Worm (Caenorhabditis elegans) whole organism, midembryonic: ENCODE results near the gene R10F2.5.
"Not testable (repeated sequence)": the region's sequence is repeated elsewhere in the genome, so short reads cannot be mapped to it uniquely, and the experiment has no call there.

Source experiments
- T22C8.4 ChIP-seq: fragments of 200-800 bp; sonication (Bioruptor generic); IDR thresholded peaks from 2 replicates; pipeline ENCODE4 v1.3.6; 2022; ENCODE audit warnings: missing genetic modification characterization, missing compliant biosample characterization
- cog-1 ChIP-seq: sonication (generic microtip); optimal IDR thresholded peaks from 2 replicates; lab custom pipeline; 2016; ENCODE audit warnings: missing genetic modification characterization, missing compliant biosample characterization
- flt-1 ChIP-seq: fragments of 200-800 bp; sonication (Bioruptor generic); IDR thresholded peaks from 2 replicates; pipeline ENCODE4 v1.3.6; 2022; ENCODE audit warnings: missing genetic modification characterization, missing compliant biosample characterization
- klf-2 ChIP-seq: fragments of 200-800 bp; sonication (Bioruptor generic); conservative IDR thresholded peaks from 2 replicates; pipeline ENCODE4 v1.3.6; 2022; ENCODE audit warnings: missing genetic modification reagents, missing genetic modification characterization, missing compliant biosample characterization
- med-1 ChIP-seq: sonication (generic microtip); optimal IDR thresholded peaks from 2 replicates; lab custom pipeline; 2017; ENCODE audit warnings: missing genetic modification characterization, mild to moderate bottlenecking, missing compliant biosample characterization, antibody characterized with exemption, missing genetic modification reagents; ENCODE audit not compliant: insufficient read depth
- ref-1 ChIP-seq: fragments of 200-800 bp; sonication (Bioruptor generic); conservative IDR thresholded peaks from 2 replicates; pipeline ENCODE4 v1.3.6; 2022; ENCODE audit warnings: missing genetic modification reagents, missing genetic modification characterization, missing compliant biosample characterization
- tab-1 ChIP-seq: fragments of 200-800 bp; sonication (Bioruptor generic); IDR thresholded peaks from 2 replicates; pipeline ENCODE4 v1.3.6; 2022; ENCODE audit warnings: missing genetic modification characterization, missing compliant biosample characterization
- ztf-23 ChIP-seq: fragments of 200-800 bp; sonication (Bioruptor generic); IDR thresholded peaks from 2 replicates; pipeline ENCODE4 v1.3.6; 2022; ENCODE audit warnings: missing genetic modification reagents, missing genetic modification characterization, missing compliant biosample characterization
- ztf-29 ChIP-seq: fragments of 200-800 bp; sonication (Bioruptor generic); IDR thresholded peaks from 2 replicates; pipeline ENCODE4 v1.3.6; 2022; ENCODE audit warnings: missing genetic modification reagents, missing genetic modification characterization, missing compliant biosample characterization

The R10F2.5 gene

DNA sequence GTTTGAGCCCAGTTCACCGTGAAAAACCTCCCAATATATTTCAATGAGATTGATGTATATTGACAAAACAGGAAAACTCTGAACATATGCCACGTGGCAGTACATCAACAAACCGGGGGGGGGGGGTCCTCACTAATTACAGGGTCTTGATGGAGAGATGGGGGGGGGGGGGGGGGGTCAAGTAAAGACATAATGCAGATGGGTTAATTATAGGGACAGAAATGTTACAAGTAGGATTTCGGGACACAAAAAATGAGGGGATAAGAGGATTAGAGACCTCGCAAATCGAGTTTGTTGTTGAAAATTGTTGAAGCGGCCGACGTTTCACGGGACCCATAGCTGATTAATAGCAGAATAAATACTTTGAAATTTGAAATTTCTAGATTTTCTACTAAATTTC is 11.6 kb downstream of the R10F2.5 start:
- TF ChIP-seq flt-1 (no peak), ztf-29 (GFP tag; lab: Robert Waterston, UW) (no peak), tab-1 (GFP tag; lab: Robert Waterston, UW) (no peak), ztf-23 (GFP tag; lab: Robert Waterston, UW) (no peak), ref-1 (GFP tag; lab: Robert Waterston, UW) (no peak)

DNA sequence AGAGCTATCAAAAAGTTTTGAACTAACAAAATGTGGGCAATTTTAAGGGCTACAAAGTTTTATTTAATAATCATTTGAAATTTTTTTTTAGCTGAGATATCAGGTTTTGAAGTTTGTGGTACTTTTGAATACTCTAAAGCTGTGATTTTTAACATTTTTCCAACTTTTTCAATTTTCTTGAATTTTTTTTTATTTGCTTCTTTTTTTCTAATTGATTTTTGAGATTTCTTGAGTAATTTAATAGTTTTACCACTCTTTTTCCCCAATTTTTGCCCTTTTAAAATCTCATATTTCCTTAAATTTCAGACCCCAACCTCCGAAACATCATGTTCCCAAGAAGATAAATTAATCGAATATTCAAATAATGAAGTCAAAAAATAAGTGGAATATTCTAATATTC is 14.0 kb downstream of the R10F2.5 start, which contains the start of gene cdh-1:
Gene cdh-1, plus strand, starts transcription at position 301 of the 400 bp plus-strand sequence.
- TF ChIP-seq ztf-23 (GFP tag; lab: Robert Waterston, UW) (no peak), T22C8.4 (GFP tag; lab: Robert Waterston, UW) (no peak), klf-2 (GFP tag; lab: Robert Waterston, UW) (no peak), tab-1 (GFP tag; lab: Robert Waterston, UW) (no peak), cog-1 (tag; lab: Kevin White, UChicago) (no peak), flt-1 (no peak), ref-1 (GFP tag; lab: Robert Waterston, UW) (no peak), med-1 (GFP tag; lab: Kevin White, UChicago) (no peak), ztf-29 (GFP tag; lab: Robert Waterston, UW) (no peak)

DNA sequence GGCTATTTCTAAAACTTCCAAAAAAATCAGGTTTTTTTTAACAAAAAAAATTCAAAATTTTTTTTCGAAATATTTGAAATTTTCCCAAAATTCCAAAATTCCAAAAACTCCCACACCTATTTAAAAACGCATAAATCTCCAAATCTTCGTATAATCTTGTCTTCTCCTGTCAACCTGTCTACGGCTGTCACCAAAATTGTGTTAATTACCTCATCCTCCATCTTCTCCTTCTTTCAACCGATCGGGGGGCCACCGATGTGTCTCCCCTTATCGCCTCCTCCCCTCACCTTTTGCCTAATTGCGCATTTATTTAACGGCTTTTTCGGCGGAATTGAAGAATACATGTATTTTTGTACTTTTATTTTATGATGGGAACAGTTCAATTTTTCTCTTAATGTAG is 15.7 kb downstream of the R10F2.5 start:
- no peak for TF ChIP-seq ztf-29 (GFP tag; lab: Robert Waterston, UW)
- TF ChIP-seq ref-1 (GFP tag; lab: Robert Waterston, UW) = no peak

DNA sequence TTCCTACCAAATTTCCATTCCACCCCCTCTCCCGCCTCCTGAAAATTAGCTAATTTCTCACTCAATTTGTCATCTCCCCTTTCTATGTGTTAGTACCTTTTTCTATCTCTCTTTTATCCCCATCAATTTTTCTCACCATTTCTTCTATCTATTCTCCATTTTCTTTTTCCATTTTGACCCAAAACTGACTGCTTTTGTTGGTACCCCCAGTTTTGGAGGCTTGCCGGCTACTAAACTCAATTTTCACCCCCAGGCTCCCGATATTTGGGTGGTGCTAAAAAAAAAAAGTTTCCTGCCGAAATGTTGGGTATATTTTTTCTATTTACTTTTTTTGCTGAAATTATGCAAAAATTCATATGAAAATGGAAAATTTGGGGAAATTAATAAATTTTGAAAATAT is 16.7 kb downstream of the R10F2.5 start:
- TF ChIP-seq tab-1 (GFP tag; lab: Robert Waterston, UW) = no peak
- no peak for TF ChIP-seq ztf-23 (GFP tag; lab: Robert Waterston, UW)
- no peak for TF ChIP-seq ref-1 (GFP tag; lab: Robert Waterston, UW)
- TF ChIP-seq med-1 (GFP tag; lab: Kevin White, UChicago) = no peak
- no peak for TF ChIP-seq flt-1
- TF ChIP-seq T22C8.4 (GFP tag; lab: Robert Waterston, UW) = no peak
- TF ChIP-seq cog-1 (tag; lab: Kevin White, UChicago) = no peak
- TF ChIP-seq ztf-29 (GFP tag; lab: Robert Waterston, UW) = no peak

DNA sequence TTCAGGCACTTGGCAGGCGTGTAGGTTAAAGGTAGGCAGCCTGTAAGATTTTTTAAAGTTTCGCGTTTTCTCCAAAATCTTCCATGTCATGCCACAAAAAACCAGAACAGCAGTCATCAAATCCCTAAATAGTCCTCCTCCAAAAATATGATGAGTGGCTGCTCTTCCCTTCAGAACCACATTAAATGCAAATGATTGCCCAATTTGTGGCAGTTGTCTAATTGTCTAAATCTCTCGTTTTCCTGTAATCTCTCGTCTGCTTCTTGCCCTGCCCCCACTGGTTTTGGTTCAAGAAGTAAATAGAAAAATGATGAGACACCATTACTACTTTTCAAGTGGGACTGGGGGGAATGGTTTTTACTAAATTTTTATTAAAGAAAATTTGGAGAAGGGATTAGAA is 20.4 kb downstream of the R10F2.5 start:
- no peak for TF ChIP-seq T22C8.4 (GFP tag; lab: Robert Waterston, UW)

DNA sequence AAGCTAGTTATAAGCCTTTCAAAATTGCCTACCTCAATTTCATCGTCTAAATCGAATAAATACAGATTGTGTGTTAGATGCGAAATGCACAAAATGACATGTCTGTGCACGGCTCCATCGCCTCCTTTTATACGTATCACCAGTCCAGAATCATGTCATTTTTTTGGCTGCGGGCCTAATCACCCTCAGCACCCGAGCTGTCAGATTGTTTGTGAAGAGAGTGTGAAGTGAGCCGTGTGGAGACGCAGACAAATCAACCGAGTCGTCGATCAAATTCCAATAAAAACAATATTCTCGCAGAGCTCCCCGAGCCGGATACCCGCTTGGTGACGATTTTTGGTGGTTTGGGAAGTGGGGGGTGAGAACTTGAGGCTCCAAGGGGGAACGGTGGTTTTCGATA is 23.4 kb downstream of the R10F2.5 start, which contains the start of gene idpa-1:
Gene idpa-1, minus strand, starts transcription at position 101 of the 400 bp plus-strand sequence.
- no peak for TF ChIP-seq klf-2 (GFP tag; lab: Robert Waterston, UW)
- TF ChIP-seq tab-1 (GFP tag; lab: Robert Waterston, UW) = no peak
- TF ChIP-seq cog-1 (tag; lab: Kevin White, UChicago) = no peak
- TF ChIP-seq ztf-29 (GFP tag; lab: Robert Waterston, UW) = no peak
- TF ChIP-seq flt-1 = no peak
- TF ChIP-seq ztf-23 (GFP tag; lab: Robert Waterston, UW) = no peak

DNA sequence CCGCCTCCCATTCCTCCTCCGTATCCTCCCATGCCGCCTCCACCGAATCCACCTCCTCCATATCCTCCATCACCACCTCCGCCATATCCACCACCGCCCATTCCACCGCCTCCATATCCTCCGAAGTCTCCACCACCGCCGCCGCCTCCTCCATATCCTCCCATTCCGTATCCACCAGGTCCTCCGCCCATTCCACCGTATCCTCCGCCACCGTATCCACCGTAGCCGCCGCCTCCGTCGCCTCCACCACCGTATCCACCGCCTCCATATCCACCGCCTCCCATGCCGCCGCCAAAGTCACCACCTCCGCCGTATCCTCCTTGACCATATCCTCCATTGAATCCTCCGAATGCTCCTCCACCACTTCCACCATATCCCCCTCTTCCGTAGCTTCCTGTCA is 24.9 kb downstream of the R10F2.5 start:
- no peak for TF ChIP-seq flt-1
- no peak for TF ChIP-seq tab-1 (GFP tag; lab: Robert Waterston, UW)
- TF ChIP-seq ztf-29 (GFP tag; lab: Robert Waterston, UW) = no peak
- TF ChIP-seq T22C8.4 (GFP tag; lab: Robert Waterston, UW) = no peak
- TF ChIP-seq klf-2 (GFP tag; lab: Robert Waterston, UW) = no peak
- TF ChIP-seq cog-1 (tag; lab: Kevin White, UChicago) = no peak
- TF ChIP-seq ztf-23 (GFP tag; lab: Robert Waterston, UW) = no peak
- no peak for TF ChIP-seq med-1 (GFP tag; lab: Kevin White, UChicago)
- no peak for TF ChIP-seq ref-1 (GFP tag; lab: Robert Waterston, UW)

DNA sequence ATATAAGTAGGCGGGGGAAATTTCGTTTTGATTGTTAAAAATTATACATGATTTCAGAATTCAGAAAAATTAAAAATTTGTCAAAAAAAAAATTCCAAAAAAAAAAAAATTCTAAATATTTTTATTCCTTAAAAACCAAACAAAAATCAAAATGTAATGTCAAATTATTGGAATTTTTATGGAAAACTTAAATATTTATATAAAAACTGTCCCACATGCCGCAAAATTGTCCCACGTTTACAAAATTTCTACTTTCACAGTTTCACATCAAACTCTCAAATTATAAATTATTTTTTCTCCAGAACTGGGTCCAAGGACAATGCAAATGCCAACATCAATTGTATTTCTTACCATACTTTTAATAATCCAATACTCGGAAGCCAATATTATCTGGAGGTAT is 33.1 kb downstream of the R10F2.5 start, which contains the start of gene F56F11.1:
Gene F56F11.1, plus strand, starts transcription at position 301 of the 400 bp plus-strand sequence.
- TF ChIP-seq flt-1 = no peak
- no peak for TF ChIP-seq tab-1 (GFP tag; lab: Robert Waterston, UW)
- TF ChIP-seq klf-2 (GFP tag; lab: Robert Waterston, UW) = no peak
- TF ChIP-seq ztf-29 (GFP tag; lab: Robert Waterston, UW) = no peak
- TF ChIP-seq ztf-23 (GFP tag; lab: Robert Waterston, UW) = no peak
- TF ChIP-seq med-1 (GFP tag; lab: Kevin White, UChicago) = no peak
- no peak for TF ChIP-seq cog-1 (tag; lab: Kevin White, UChicago)
- no peak for TF ChIP-seq ref-1 (GFP tag; lab: Robert Waterston, UW)

DNA sequence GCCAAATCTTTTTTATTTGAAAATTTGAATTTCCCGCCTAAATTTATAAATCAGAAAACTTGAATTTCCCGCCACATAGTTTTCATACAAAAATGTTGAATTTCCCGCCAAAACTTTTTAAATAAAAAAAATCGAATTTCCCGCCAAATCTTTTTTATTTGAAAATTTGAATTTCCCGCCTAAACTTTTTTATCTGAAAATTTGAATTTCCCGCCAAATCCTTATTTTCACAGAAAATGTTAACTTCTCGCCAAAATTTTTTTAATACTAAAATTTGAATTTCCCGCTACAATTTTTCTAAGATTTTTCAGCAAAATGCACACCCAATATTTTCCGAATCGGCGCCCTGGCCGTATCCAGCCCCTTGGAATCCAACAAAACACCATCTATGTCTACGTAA is 42.6 kb downstream of the R10F2.5 start, which contains the start of gene F56F11.2:
Gene F56F11.2, plus strand, starts transcription at position 301 of the 400 bp plus-strand sequence.
- TF ChIP-seq med-1 (GFP tag; lab: Kevin White, UChicago); flt-1; ref-1 (GFP tag; lab: Robert Waterston, UW): not testable (repeated sequence)

DNA sequence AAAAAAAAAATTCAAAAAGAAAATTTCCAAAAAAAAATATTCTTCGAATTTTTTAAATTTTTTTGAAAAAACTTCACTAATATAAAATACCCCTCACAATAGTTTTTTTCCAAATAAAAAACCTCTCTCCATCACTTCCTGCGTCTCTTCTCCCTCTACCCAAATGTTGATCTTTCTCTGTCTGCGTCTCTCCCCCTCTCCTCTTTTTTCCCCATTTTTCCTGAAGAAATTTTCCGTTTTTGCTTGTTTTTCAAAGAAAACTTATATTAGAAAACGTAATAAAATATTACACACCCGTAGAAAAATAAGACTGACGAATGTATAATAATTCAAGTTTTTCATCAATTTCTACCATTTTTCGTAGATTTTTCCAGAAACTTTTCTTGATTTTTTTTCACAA is 43.4 kb downstream of the R10F2.5 start:
- no peak for TF ChIP-seq ztf-29 (GFP tag; lab: Robert Waterston, UW)
- no peak for TF ChIP-seq T22C8.4 (GFP tag; lab: Robert Waterston, UW)
- no peak for TF ChIP-seq cog-1 (tag; lab: Kevin White, UChicago)
- no peak for TF ChIP-seq flt-1
- TF ChIP-seq klf-2 (GFP tag; lab: Robert Waterston, UW) = no peak
